Fruit fly (Drosophila melanogaster) whole organism, pupa: ENCODE results near the gene CG15767.

Source experiments
- CG10348 ChIP-seq: fragments of 200-800 bp; sonication (Bioruptor generic); IDR thresholded peaks from 2 replicates; pipeline ENCODE4 v1.3.6; 2022; ENCODE audit warnings: missing biosample characterization, missing genetic modification characterization
- CG12605 ChIP-seq: fragments of 200-800 bp; sonication (Bioruptor generic); IDR thresholded peaks from 2 replicates; pipeline ENCODE4 v1.3.6; 2022; ENCODE audit warnings: missing biosample characterization, missing genetic modification characterization
- CG13204 ChIP-seq: fragments of 200-800 bp; sonication (Bioruptor generic); optimal IDR thresholded peaks from 2 replicates; lab custom pipeline; 2018; ENCODE audit warnings: missing biosample characterization, mild to moderate bottlenecking, missing genetic modification characterization, moderate library complexity
- CG14655 ChIP-seq: fragments of 200-800 bp; sonication (Bioruptor generic); optimal IDR thresholded peaks from 3 replicates; lab custom pipeline; 2017; ENCODE audit warnings: mild to moderate bottlenecking, missing biosample characterization, missing genetic modification reagents, missing genetic modification characterization
- CG15710 ChIP-seq: fragments of 200-800 bp; sonication (Bioruptor generic); optimal IDR thresholded peaks from 2 replicates; lab custom pipeline; 2018; ENCODE audit warnings: missing biosample characterization, mild to moderate bottlenecking, missing genetic modification characterization, moderate library complexity
- CG17806 ChIP-seq: fragments of 200-800 bp; sonication (Bioruptor generic); optimal IDR thresholded peaks from 2 replicates; lab custom pipeline; 2018; ENCODE audit warnings: missing biosample characterization, mild to moderate bottlenecking, missing genetic modification characterization, moderate library complexity
- CG32121 ChIP-seq: fragments of 200-800 bp; sonication (Bioruptor generic); IDR thresholded peaks from 2 replicates; pipeline ENCODE4 v1.3.6; 2022; ENCODE audit warnings: missing biosample characterization, missing genetic modification characterization
- CG34367 ChIP-seq: fragments of 200-800 bp; sonication (Bioruptor generic); optimal IDR thresholded peaks from 2 replicates; lab custom pipeline; 2018; ENCODE audit warnings: missing biosample characterization, mild to moderate bottlenecking, missing genetic modification characterization
- CG4496 ChIP-seq: fragments of 200-800 bp; sonication (Bioruptor generic); IDR thresholded peaks from 3 replicates; pipeline ENCODE4 v1.3.6; 2022; ENCODE audit warnings: missing biosample characterization, missing genetic modification characterization
- CG8159 ChIP-seq: fragments of 200-800 bp; sonication (Bioruptor generic); optimal IDR thresholded peaks from 3 replicates; lab custom pipeline; 2018; ENCODE audit warnings: missing biosample characterization, mild to moderate bottlenecking, missing genetic modification characterization, moderate library complexity
- CG8301 ChIP-seq: fragments of 200-800 bp; sonication (Bioruptor generic); optimal IDR thresholded peaks from 2 replicates; lab custom pipeline; 2018; ENCODE audit warnings: missing biosample characterization, mild to moderate bottlenecking, missing genetic modification characterization
- CG9948 ChIP-seq: fragments of 200-800 bp; sonication (Bioruptor generic); optimal IDR thresholded peaks from 2 replicates; lab custom pipeline; 2018; ENCODE audit warnings: missing biosample characterization, mild to moderate bottlenecking, missing genetic modification characterization, moderate library complexity
- D1 ChIP-seq: fragments of 200-800 bp; sonication (Bioruptor generic); optimal IDR thresholded peaks from 2 replicates; lab custom pipeline; 2018; ENCODE audit warnings: missing biosample characterization, mild to moderate bottlenecking, missing genetic modification characterization, moderate library complexity
- EcR ChIP-seq: fragments of 200-800 bp; sonication (Bioruptor generic); optimal IDR thresholded peaks from 3 replicates; lab custom pipeline; 2019; ENCODE audit warnings: missing biosample characterization, missing genetic modification characterization, mild to moderate bottlenecking, moderate library complexity, missing genetic modification reagents
- Ets98B ChIP-seq: fragments of 200-800 bp; sonication (Bioruptor generic); IDR thresholded peaks from 2 replicates; pipeline ENCODE4 v1.3.6; 2022; ENCODE audit warnings: missing biosample characterization, missing genetic modification characterization
- Pif1A ChIP-seq: fragments of 200-800 bp; sonication (Bioruptor generic); optimal IDR thresholded peaks from 3 replicates; lab custom pipeline; 2016; ENCODE audit warnings: missing biosample characterization, missing genetic modification characterization
- Pif1B ChIP-seq: fragments of 200-800 bp; sonication (Bioruptor generic); optimal IDR thresholded peaks from 3 replicates; lab custom pipeline; 2016; ENCODE audit warnings: missing biosample characterization, missing genetic modification characterization
- Snoo ChIP-seq: fragments of 200-800 bp; sonication (Bioruptor generic); optimal IDR thresholded peaks from 3 replicates; lab custom pipeline; 2017; ENCODE audit warnings: missing biosample characterization, mild to moderate bottlenecking, missing genetic modification characterization, inconsistent platforms
- fd96Ca ChIP-seq: fragments of 200-800 bp; sonication (Bioruptor generic); IDR thresholded peaks from 3 replicates; pipeline ENCODE4 v1.3.6; 2022; ENCODE audit warnings: missing biosample characterization, missing genetic modification characterization
- gl ChIP-seq: fragments of 200-800 bp; sonication (Bioruptor generic); optimal IDR thresholded peaks from 2 replicates; lab custom pipeline; 2018; ENCODE audit warnings: missing biosample characterization, mild to moderate bottlenecking, missing genetic modification characterization
- rn ChIP-seq: fragments of 200-800 bp; sonication (Bioruptor generic); IDR thresholded peaks from 2 replicates; pipeline ENCODE4 v1.3.6; 2022; ENCODE audit warnings: missing biosample characterization, missing genetic modification characterization

CG15767 gene

DNA sequence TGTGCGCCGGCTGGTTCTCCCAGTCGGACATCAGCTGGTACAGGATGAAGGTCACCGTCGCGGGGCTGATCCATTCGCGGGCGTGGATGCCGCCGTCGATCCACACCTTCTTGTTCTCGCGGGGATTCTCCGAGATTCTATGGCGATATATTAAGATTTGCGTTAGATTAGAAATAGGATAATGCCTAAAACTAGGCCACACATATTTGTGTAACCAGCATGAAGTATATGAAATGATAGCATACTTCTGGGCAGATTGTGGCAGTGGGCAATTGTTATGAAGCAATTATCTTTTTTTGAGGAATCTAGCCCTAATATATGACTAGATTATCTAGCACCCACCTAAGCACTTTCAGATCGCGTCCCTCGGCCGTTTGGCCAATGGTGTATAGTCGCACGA lies 22.6 kb upstream of the CG15767 start:
- TF ChIP-seq CG13204 (GFP tag; lab: Kevin White, UChicago) = no peak
- TF ChIP-seq CG9948 = no peak
- no peak for TF ChIP-seq CG4496 (GFP tag; lab: Robert Waterston, UW)
- no peak for TF ChIP-seq rn (GFP tag; lab: Robert Waterston, UW)
- no peak for TF ChIP-seq CG17806 (tag; lab: Kevin White, UChicago)
- no peak for TF ChIP-seq fd96Ca (GFP tag; lab: Robert Waterston, UW)
- TF ChIP-seq EcR (GFP tag; lab: Kevin White, UChicago) = no peak

DNA sequence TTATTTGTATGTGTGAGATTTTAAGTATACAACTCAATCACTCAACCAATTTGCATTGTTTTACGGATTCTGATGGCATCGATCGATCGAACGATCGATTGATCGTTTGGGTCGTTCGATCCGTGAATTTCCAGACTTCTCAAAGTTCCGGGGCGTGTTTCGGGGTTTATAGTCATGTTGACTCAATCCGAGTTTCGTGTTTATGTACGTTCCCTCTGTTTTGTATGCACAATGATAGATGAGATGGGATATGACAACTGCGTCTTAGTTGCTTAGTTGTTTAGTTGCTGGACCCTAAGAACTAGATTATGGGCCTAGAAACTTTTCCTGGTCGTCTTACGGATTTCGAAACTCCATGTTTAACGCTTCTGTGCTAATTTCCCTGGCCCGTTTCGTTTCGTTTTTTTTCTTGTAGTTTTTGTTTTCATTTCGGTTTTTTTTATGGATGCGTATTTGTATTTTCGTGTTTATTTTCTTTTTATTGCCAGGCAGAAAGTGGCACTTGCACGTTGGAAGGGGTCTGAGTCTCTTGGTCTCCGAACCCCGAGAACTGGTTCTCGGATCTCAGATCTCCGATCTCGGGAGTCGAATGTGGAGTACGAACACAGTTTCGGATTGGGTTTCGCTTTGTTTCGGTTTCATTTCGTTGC lies 20.6 kb upstream of the CG15767 start:
- TF ChIP-seq Pif1A (GFP tag; lab: Kevin White, UChicago) (peak; percentile 21), CG8159 (tag; lab: Kevin White, UChicago) (peak; percentile 44), Ets98B (no peak), Snoo (tag; lab: Kevin White, UChicago) (no peak), CG10348 (no peak), fd96Ca (GFP tag; lab: Robert Waterston, UW) (no peak), EcR (GFP tag; lab: Kevin White, UChicago) (peak; percentile 72), CG4496 (GFP tag; lab: Robert Waterston, UW) (no peak), CG12605 (GFP tag; lab: Robert Waterston, UW) (no peak), CG14655 (GFP tag; lab: Kevin White, UChicago) (no peak), Pif1B (GFP tag; lab: Kevin White, UChicago) (peak; percentile 1), CG17806 (tag; lab: Kevin White, UChicago) (peak; percentile 30), CG34367 (peak; percentile 48), rn (GFP tag; lab: Robert Waterston, UW) (no peak), CG15710 (peak; percentile 46), CG32121 (no peak), D1 (tag; lab: Kevin White, UChicago) (no peak), CG9948 (peak; percentile 5), gl (tag; lab: Kevin White, UChicago) (peak; percentile 73), CG13204 (GFP tag; lab: Kevin White, UChicago) (peak; percentile 60), CG8301 (no peak)
- TF ChIP-seq, all 21 proteins: peak for 10

DNA sequence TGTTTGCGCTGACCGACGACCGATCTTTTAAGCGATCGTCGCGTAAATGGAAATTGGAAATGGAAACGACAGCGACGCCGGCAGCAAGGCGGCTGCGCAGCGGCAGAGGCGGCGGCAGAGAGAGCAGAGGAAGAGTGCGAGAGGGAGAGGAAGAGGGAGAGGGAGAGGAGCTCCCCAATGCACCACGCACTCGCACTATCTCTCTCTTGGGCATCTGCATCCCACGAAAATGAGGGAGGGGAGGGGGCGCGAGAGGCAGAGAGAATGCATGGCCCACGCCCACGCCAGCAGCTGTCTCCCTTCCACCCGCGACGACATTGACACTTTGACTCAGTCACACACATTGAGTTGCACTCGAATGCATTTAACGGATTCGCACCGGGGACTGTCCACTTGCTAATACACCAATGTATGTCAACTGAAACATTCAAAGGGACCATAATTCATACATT lies 18.5 kb upstream of the CG15767 start, which contains the start of gene CG3097:
CG3097 (minus strand) TSS at position 51 of the 452 bp plus-strand sequence.
- TF ChIP-seq CG4496 (GFP tag; lab: Robert Waterston, UW) (peak; percentile 36; the same call in 1 of the 3 replicates), CG8301 (no peak), rn (GFP tag; lab: Robert Waterston, UW) (no peak), D1 (tag; lab: Kevin White, UChicago) (no peak), CG9948 (no peak), fd96Ca (GFP tag; lab: Robert Waterston, UW) (peak; percentile 42; the same call in 1 of the 3 replicates), CG14655 (GFP tag; lab: Kevin White, UChicago) (no peak), Snoo (tag; lab: Kevin White, UChicago) (no peak), CG13204 (GFP tag; lab: Kevin White, UChicago) (peak; percentile 43), gl (tag; lab: Kevin White, UChicago) (no peak), EcR (GFP tag; lab: Kevin White, UChicago) (peak; percentile 44), Ets98B (peak; percentile 47; the same call in 1 of the 2 replicates), Pif1A (GFP tag; lab: Kevin White, UChicago) (peak; percentile 7), CG12605 (GFP tag; lab: Robert Waterston, UW) (no peak), Pif1B (GFP tag; lab: Kevin White, UChicago) (no peak), CG8159 (tag; lab: Kevin White, UChicago) (no peak), CG32121 (no peak), CG34367 (no peak), CG17806 (tag; lab: Kevin White, UChicago) (no peak), CG15710 (no peak), CG10348 (no peak)
- TF ChIP-seq, all 21 proteins: peak for 6

DNA sequence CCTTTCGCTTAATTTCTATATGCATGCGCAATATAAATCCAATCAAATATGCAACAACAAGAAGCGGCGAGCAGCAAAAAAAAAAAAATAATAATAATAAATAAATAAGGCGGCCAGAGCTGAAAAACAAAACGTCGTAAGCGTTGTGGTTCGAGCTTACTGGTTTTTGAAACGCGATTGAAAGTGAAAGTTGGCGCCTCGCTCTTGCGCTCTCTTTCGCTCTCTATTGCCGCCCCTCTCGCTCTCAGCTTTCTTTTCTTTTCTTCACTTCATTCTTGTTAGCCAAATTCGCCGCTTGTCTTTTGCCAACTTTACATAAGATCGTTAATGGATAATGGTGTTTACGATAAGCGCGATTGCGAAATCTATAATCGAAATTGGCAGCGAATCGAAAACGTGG lies 16.9 kb upstream of the CG15767 start:
- TF ChIP-seq CG32121 (no peak), Pif1B (GFP tag; lab: Kevin White, UChicago) (no peak), gl (tag; lab: Kevin White, UChicago) (no peak), Pif1A (GFP tag; lab: Kevin White, UChicago) (no peak), CG12605 (GFP tag; lab: Robert Waterston, UW) (no peak)

DNA sequence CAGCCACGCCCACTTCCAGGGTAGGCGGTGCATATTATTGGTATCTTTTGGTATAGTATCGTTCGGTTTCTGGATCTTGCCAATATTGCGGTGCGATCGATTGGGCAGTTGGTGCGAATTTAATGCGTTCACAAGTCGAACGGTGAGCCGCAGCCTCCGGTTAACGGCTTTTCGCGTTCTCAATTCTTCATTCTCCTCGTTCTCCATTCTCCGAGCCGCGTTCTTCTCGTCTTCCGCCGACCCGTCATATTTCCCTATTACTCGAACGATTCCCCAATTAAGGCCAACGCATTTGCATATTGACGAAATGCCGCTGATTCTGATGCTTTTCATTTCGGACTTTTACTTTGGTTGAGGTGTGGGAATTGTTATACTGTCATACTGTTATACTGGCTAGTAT lies 12.7 kb upstream of the CG15767 start, which contains the start of gene CG42264:
CG42264 (minus strand) TSS at position 101 of the 400 bp plus-strand sequence.
- TF ChIP-seq CG17806 (tag; lab: Kevin White, UChicago) = no peak
- TF ChIP-seq CG8159 (tag; lab: Kevin White, UChicago) = no peak
- TF ChIP-seq Ets98B = no peak
- TF ChIP-seq EcR (GFP tag; lab: Kevin White, UChicago) = no peak
- TF ChIP-seq rn (GFP tag; lab: Robert Waterston, UW) = no peak
- TF ChIP-seq CG15710 = no peak
- TF ChIP-seq gl (tag; lab: Kevin White, UChicago) = no peak
- no peak for TF ChIP-seq D1 (tag; lab: Kevin White, UChicago)
- no peak for TF ChIP-seq Pif1A (GFP tag; lab: Kevin White, UChicago)
- TF ChIP-seq Pif1B (GFP tag; lab: Kevin White, UChicago) = no peak
- TF ChIP-seq CG10348 = no peak
- TF ChIP-seq, all 21 proteins: peak for 0

DNA sequence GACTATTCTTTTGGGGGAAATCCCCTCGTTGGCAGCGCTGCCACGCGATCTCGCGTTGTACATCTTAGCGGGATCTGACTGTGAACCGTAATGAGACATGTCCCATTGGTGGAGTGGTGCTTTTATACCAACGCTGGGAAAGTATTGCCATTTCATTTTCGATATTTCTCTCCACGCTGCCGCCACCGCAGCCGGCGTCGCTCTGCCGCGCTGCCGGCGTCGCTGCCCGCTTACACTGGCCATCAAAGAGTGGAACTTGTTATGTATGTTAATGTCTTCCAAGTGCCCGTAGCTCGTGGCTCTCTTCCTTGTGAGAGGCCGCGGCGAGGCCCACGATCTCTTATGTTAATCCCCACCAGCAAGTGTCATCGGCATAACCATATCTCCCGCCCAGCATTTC lies 7.8 kb upstream of the CG15767 start, which contains the start of gene CG3108:
CG3108 (minus strand) TSS at position 101 of the 400 bp plus-strand sequence.
- TF ChIP-seq CG12605 (GFP tag; lab: Robert Waterston, UW) = no peak
- TF ChIP-seq Pif1B (GFP tag; lab: Kevin White, UChicago) = no peak
- TF ChIP-seq Pif1A (GFP tag; lab: Kevin White, UChicago) = no peak
- TF ChIP-seq rn (GFP tag; lab: Robert Waterston, UW) = no peak
- TF ChIP-seq CG13204 (GFP tag; lab: Kevin White, UChicago) = no peak
- no peak for TF ChIP-seq fd96Ca (GFP tag; lab: Robert Waterston, UW)
- no peak for TF ChIP-seq CG32121
- TF ChIP-seq CG8301 = no peak
